Fruit fly (Drosophila melanogaster) whole organism, embryonic: Measurements from ENCODE around the gene jim.

Experiments used
- Atf-2 ChIP-seq: fragments of 200-800 bp; sonication (Bioruptor generic); optimal IDR thresholded peaks from 2 replicates; lab custom pipeline; 2016; ENCODE audit warnings: missing biosample characterization, missing genetic modification characterization
- B-H1 ChIP-seq: fragments of 200-800 bp; sonication (Bioruptor generic); IDR thresholded peaks from 3 replicates; pipeline ENCODE4 v1.3.6; 2022; ENCODE audit warnings: missing biosample characterization, missing genetic modification characterization
- CG10462 ChIP-seq: fragments of 200-800 bp; sonication (Bioruptor generic); optimal IDR thresholded peaks from 2 replicates; lab custom pipeline; 2016; ENCODE audit warnings: missing biosample characterization, missing genetic modification characterization
- CG11398 ChIP-seq: fragments of 200-800 bp; sonication (Bioruptor generic); optimal IDR thresholded peaks from 2 replicates; lab custom pipeline; 2016; ENCODE audit warnings: missing biosample characterization, missing genetic modification characterization
- CG12236 ChIP-seq: fragments of 200-800 bp; sonication (Bioruptor generic); optimal IDR thresholded peaks from 2 replicates; lab custom pipeline; 2016; ENCODE audit warnings: missing biosample characterization, missing genetic modification characterization
- CG12299 ChIP-seq: fragments of 200-800 bp; sonication (Bioruptor generic); optimal IDR thresholded peaks from 2 replicates; lab custom pipeline; 2018; ENCODE audit warnings: missing biosample characterization, mild to moderate bottlenecking, missing genetic modification characterization
- CG14014 ChIP-seq: fragments of 200-800 bp; sonication (Bioruptor generic); IDR thresholded peaks from 2 replicates; pipeline ENCODE4 v1.3.6; 2022; ENCODE audit warnings: missing biosample characterization, missing genetic modification characterization
- CG15269 ChIP-seq: fragments of 200-800 bp; sonication (Bioruptor generic); optimal IDR thresholded peaks from 2 replicates; lab custom pipeline; 2018; ENCODE audit warnings: missing biosample characterization, mild to moderate bottlenecking, missing genetic modification characterization, moderate library complexity
- CG1602 ChIP-seq: fragments of 200-800 bp; sonication (Bioruptor generic); optimal IDR thresholded peaks from 3 replicates; lab custom pipeline; 2016; ENCODE audit warnings: missing biosample characterization, missing genetic modification characterization
- CG17385 ChIP-seq: fragments of 200-800 bp; sonication (Bioruptor generic); optimal IDR thresholded peaks from 3 replicates; lab custom pipeline; 2018; ENCODE audit warnings: missing biosample characterization, mild to moderate bottlenecking, missing genetic modification characterization
- CG17568 ChIP-seq: fragments of 200-800 bp; sonication (Bioruptor generic); optimal IDR thresholded peaks from 2 replicates; lab custom pipeline; 2018; ENCODE audit warnings: missing biosample characterization, mild to moderate bottlenecking, missing genetic modification characterization, moderate library complexity
- CG2875 ChIP-seq: fragments of 200-800 bp; sonication (Bioruptor generic); optimal IDR thresholded peaks from 2 replicates; lab custom pipeline; 2017; ENCODE audit warnings: missing biosample characterization, mild to moderate bottlenecking, missing genetic modification characterization, missing genetic modification reagents
- CG30020 ChIP-seq: fragments of 200-800 bp; optimal IDR thresholded peaks from 2 replicates; lab custom pipeline; 2019; ENCODE audit warnings: missing biosample characterization, mild to moderate bottlenecking, missing genetic modification characterization, moderate library complexity
- CG31388 ChIP-seq: fragments of 200-800 bp; sonication (Bioruptor generic); optimal IDR thresholded peaks from 2 replicates; lab custom pipeline; 2016; ENCODE audit warnings: missing biosample characterization, missing genetic modification characterization
- CG3163 ChIP-seq: fragments of 200-800 bp; sonication (Bioruptor generic); optimal IDR thresholded peaks from 3 replicates; lab custom pipeline; 2016; ENCODE audit warnings: missing biosample characterization, missing genetic modification characterization
- CG3281 ChIP-seq: fragments of 200-800 bp; sonication (Bioruptor generic); optimal IDR thresholded peaks from 3 replicates; lab custom pipeline; 2017; ENCODE audit warnings: missing biosample characterization, mild to moderate bottlenecking, missing genetic modification characterization
- CG43689 ChIP-seq: fragments of 200-800 bp; sonication (Bioruptor generic); IDR thresholded peaks from 2 replicates; pipeline ENCODE4 v1.3.6; 2022; ENCODE audit warnings: missing biosample characterization, missing genetic modification characterization
- CG4820 ChIP-seq: fragments of 200-800 bp; sonication (Bioruptor generic); optimal IDR thresholded peaks from 3 replicates; lab custom pipeline; 2016; ENCODE audit warnings: missing biosample characterization, missing genetic modification characterization
- CG6791 ChIP-seq: fragments of 200-800 bp; sonication (Bioruptor generic); IDR thresholded peaks from 3 replicates; pipeline ENCODE4 v1.3.6; 2022; ENCODE audit warnings: missing biosample characterization, missing genetic modification characterization; ENCODE audit not compliant: partially characterized antibody
- CG9727 ChIP-seq: fragments of 200-800 bp; sonication (Bioruptor generic); optimal IDR thresholded peaks from 3 replicates; lab custom pipeline; 2017; ENCODE audit warnings: missing biosample characterization, mild to moderate bottlenecking, missing genetic modification characterization
- Dip3 ChIP-seq: fragments of 200-800 bp; sonication (Bioruptor generic); optimal IDR thresholded peaks from 3 replicates; lab custom pipeline; 2016; ENCODE audit warnings: missing biosample characterization, missing genetic modification characterization
- GATAe ChIP-seq: fragments of 200-800 bp; sonication (Bioruptor generic); conservative IDR thresholded peaks from 2 replicates; pipeline ENCODE4 v1.3.6; 2022; ENCODE audit warnings: missing biosample characterization, missing genetic modification characterization
- HmgD ChIP-seq: fragments of 200-800 bp; sonication (Bioruptor generic); optimal IDR thresholded peaks from 3 replicates; lab custom pipeline; 2016; ENCODE audit warnings: missing biosample characterization, missing genetic modification characterization
- MTF-1 ChIP-seq: fragments of 200-800 bp; sonication (Bioruptor generic); optimal IDR thresholded peaks from 2 replicates; lab custom pipeline; 2018; ENCODE audit warnings: missing biosample characterization, mild to moderate bottlenecking, missing genetic modification characterization, borderline replicate concordance
- Mes4 ChIP-seq: fragments of 200-800 bp; sonication (Bioruptor generic); optimal IDR thresholded peaks from 2 replicates; lab custom pipeline; 2016; ENCODE audit warnings: missing biosample characterization, missing genetic modification characterization
- Myb ChIP-seq: fragments of 200-800 bp; sonication (Bioruptor generic); optimal IDR thresholded peaks from 2 replicates; lab custom pipeline; 2016; ENCODE audit warnings: missing biosample characterization, missing genetic modification characterization
- NK7.1 ChIP-seq: fragments of 200-800 bp; sonication (Bioruptor generic); optimal IDR thresholded peaks from 3 replicates; lab custom pipeline; 2016; ENCODE audit warnings: missing biosample characterization, missing genetic modification characterization
- Nf-YB ChIP-seq: fragments of 200-800 bp; sonication (Bioruptor generic); optimal IDR thresholded peaks from 3 replicates; lab custom pipeline; 2019; ENCODE audit warnings: missing biosample characterization, mild to moderate bottlenecking, missing genetic modification characterization, moderate library complexity
- Scr ChIP-seq: fragments of 200-800 bp; sonication (Bioruptor generic); IDR thresholded peaks from 2 replicates; pipeline ENCODE4 v1.3.6; 2022; ENCODE audit warnings: missing biosample characterization, missing genetic modification characterization; ENCODE audit not compliant: partially characterized antibody
- Sry-β ChIP-seq: fragments of 200-800 bp; sonication (Bioruptor generic); optimal IDR thresholded peaks from 2 replicates; lab custom pipeline; 2018; ENCODE audit warnings: missing biosample characterization, mild to moderate bottlenecking, missing genetic modification characterization, moderate library complexity
- amos ChIP-seq: fragments of 200-800 bp; sonication (Bioruptor generic); IDR thresholded peaks from 2 replicates; pipeline ENCODE4 v1.3.6; 2022; ENCODE audit warnings: missing biosample characterization, missing genetic modification characterization; ENCODE audit not compliant: partially characterized antibody
- ap ChIP-seq: fragments of 200-800 bp; sonication (Bioruptor generic); IDR thresholded peaks from 2 replicates; pipeline ENCODE4 v1.3.6; 2022; ENCODE audit warnings: missing biosample characterization, missing genetic modification characterization
- az2 ChIP-seq: fragments of 200-800 bp; sonication (Bioruptor generic); optimal IDR thresholded peaks from 3 replicates; lab custom pipeline; 2016; ENCODE audit warnings: missing biosample characterization, missing genetic modification characterization
- bbx ChIP-seq: fragments of 200-800 bp; sonication (Bioruptor generic); IDR thresholded peaks from 2 replicates; pipeline ENCODE4 v1.3.6; 2022; ENCODE audit warnings: missing biosample characterization, missing genetic modification characterization; ENCODE audit not compliant: partially characterized antibody
- cas ChIP-seq: fragments of 200-800 bp; sonication (Bioruptor generic); IDR thresholded peaks from 2 replicates; pipeline ENCODE4 v1.3.6; 2022; ENCODE audit warnings: missing biosample characterization, missing genetic modification characterization
- cato ChIP-seq: fragments of 200-800 bp; sonication (Bioruptor generic); optimal IDR thresholded peaks from 2 replicates; lab custom pipeline; 2016; ENCODE audit warnings: missing biosample characterization, missing genetic modification characterization, borderline replicate concordance
- cg ChIP-seq: fragments of 200-800 bp; sonication (Bioruptor generic); optimal IDR thresholded peaks from 3 replicates; lab custom pipeline; 2019; ENCODE audit warnings: missing biosample characterization, mild to moderate bottlenecking, missing genetic modification characterization, moderate library complexity
- crc ChIP-seq: fragments of 200-800 bp; sonication (Bioruptor generic); optimal IDR thresholded peaks from 2 replicates; lab custom pipeline; 2016; ENCODE audit warnings: missing biosample characterization, missing genetic modification characterization
- fd102C ChIP-seq: fragments of 200-800 bp; sonication (Bioruptor generic); optimal IDR thresholded peaks from 2 replicates; lab custom pipeline; 2018; ENCODE audit warnings: missing biosample characterization, mild to moderate bottlenecking, missing genetic modification characterization, moderate library complexity
- ftz-f1 ChIP-seq: fragments of 200-800 bp; sonication (Bioruptor generic); optimal IDR thresholded peaks from 2 replicates; lab custom pipeline; 2016; ENCODE audit warnings: missing biosample characterization, missing genetic modification characterization
- grau ChIP-seq: fragments of 200-800 bp; optimal IDR thresholded peaks from 3 replicates; lab custom pipeline; 2019; ENCODE audit warnings: missing biosample characterization, mild to moderate bottlenecking, missing genetic modification characterization, moderate library complexity
- gt ChIP-seq: fragments of 200-800 bp; sonication (Bioruptor generic); IDR thresholded peaks from 2 replicates; pipeline ENCODE4 v1.3.6; 2022; ENCODE audit warnings: missing biosample characterization, missing genetic modification characterization
- hbn ChIP-seq: fragments of 200-800 bp; sonication (Bioruptor generic); IDR thresholded peaks from 2 replicates; pipeline ENCODE4 v1.3.6; 2022; ENCODE audit warnings: missing biosample characterization, missing genetic modification characterization; ENCODE audit not compliant: partially characterized antibody
- jumu ChIP-seq: fragments of 200-800 bp; sonication (Bioruptor generic); optimal IDR thresholded peaks from 3 replicates; lab custom pipeline; 2016; ENCODE audit warnings: missing biosample characterization, missing genetic modification characterization
- lbe ChIP-seq: fragments of 200-800 bp; sonication (Bioruptor generic); optimal IDR thresholded peaks from 2 replicates; lab custom pipeline; 2016; ENCODE audit warnings: missing biosample characterization, mild to moderate bottlenecking, missing genetic modification characterization
- mld ChIP-seq: fragments of 200-800 bp; sonication (Bioruptor generic); IDR thresholded peaks from 3 replicates; pipeline ENCODE4 v1.3.6; 2022; ENCODE audit warnings: missing biosample characterization, missing genetic modification characterization; ENCODE audit not compliant: partially characterized antibody
- pho ChIP-seq: fragments of 200-800 bp; sonication (Bioruptor generic); optimal IDR thresholded peaks from 2 replicates; lab custom pipeline; 2016; ENCODE audit warnings: missing biosample characterization, missing genetic modification characterization
- repo ChIP-seq: fragments of 200-800 bp; sonication (Bioruptor generic); optimal IDR thresholded peaks from 2 replicates; lab custom pipeline; 2016; ENCODE audit warnings: missing biosample characterization, missing genetic modification characterization
- tna ChIP-seq: fragments of 200-800 bp; sonication (Bioruptor generic); IDR thresholded peaks from 2 replicates; pipeline ENCODE4 v1.3.6; 2022; ENCODE audit warnings: missing biosample characterization, missing genetic modification characterization; ENCODE audit not compliant: partially characterized antibody
- unpg ChIP-seq: fragments of 200-800 bp; sonication (Bioruptor generic); optimal IDR thresholded peaks from 3 replicates; lab custom pipeline; 2018; ENCODE audit warnings: missing biosample characterization, mild to moderate bottlenecking, missing genetic modification characterization, moderate library complexity
- usp ChIP-seq: fragments of >200 bp; optimal IDR thresholded peaks from 2 replicates; lab custom pipeline; 2017; ENCODE audit warnings: missing biosample characterization, missing genetic modification characterization

Gene jim

DNA sequence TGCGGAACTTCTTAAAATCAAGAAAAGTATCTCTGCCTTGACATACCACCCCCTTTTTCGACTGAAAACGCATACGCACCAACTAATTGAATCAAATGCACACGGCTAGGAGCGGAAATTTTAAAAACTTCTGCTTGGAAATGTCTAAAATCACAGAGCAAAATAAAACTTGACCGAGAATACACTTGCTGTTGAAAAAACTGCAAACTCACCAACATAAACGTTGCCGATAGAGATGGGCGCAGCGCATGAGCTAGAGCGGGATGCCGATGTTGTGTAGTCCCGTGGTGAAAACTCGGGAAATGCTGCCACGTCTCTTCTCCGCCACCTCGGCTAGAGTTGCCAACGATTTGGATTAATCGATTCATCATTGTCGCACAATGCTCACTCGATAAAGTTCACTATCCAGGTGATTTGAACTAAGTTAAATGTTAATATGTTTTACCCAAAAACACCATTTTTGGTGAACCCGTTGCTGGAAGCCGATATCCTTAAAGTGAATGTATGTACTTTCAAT, 36.9 kb upstream of the jim start, which contains the start of the genes CG11109 and Arf1 (continued):
- peak; percentile 44 for TF ChIP-seq tna
- TF ChIP-seq Mes4 (GFP tag; lab: Kevin White, UChicago): no peak
- no peak for TF ChIP-seq CG3163
- TF ChIP-seq CG12299: peak; percentile 42
- no peak for TF ChIP-seq fd102C
- TF ChIP-seq CG9727 (GFP tag; lab: Kevin White, UChicago): no peak
- TF ChIP-seq amos (GFP tag; lab: Robert Waterston, UW): peak; percentile 85
- TF ChIP-seq CG17385 (GFP tag; lab: Kevin White, UChicago): no peak
- no peak for TF ChIP-seq Sry-β (GFP tag; lab: Kevin White, UChicago)
- TF ChIP-seq B-H1 (GFP tag; lab: Robert Waterston, UW): no peak
- TF ChIP-seq NK7.1: no peak
- peak; percentile 64 for TF ChIP-seq cg (GFP tag; lab: Kevin White, UChicago)
- no peak for TF ChIP-seq CG11398 (GFP tag; lab: Kevin White, UChicago)
- no peak for TF ChIP-seq CG43689 (GFP tag; lab: Robert Waterston, UW)
- no peak for TF ChIP-seq CG1602
- no peak for TF ChIP-seq ftz-f1 (GFP tag; lab: Kevin White, UChicago)
- no peak for TF ChIP-seq gt (GFP tag; lab: Robert Waterston, UW)
- peak; percentile 82 for TF ChIP-seq bbx (GFP tag; lab: Robert Waterston, UW)
- peak; percentile 44 for TF ChIP-seq Myb (GFP tag; lab: Kevin White, UChicago)
- TF ChIP-seq CG4820 (GFP tag; lab: Kevin White, UChicago): no peak
- no peak for TF ChIP-seq CG15269
- no peak for TF ChIP-seq az2 (GFP tag; lab: Kevin White, UChicago)
- TF ChIP-seq MTF-1 (GFP tag; lab: Kevin White, UChicago): no peak
- no peak for TF ChIP-seq ap (GFP tag; lab: Robert Waterston, UW)
- TF ChIP-seq Atf-2 (GFP tag; lab: Kevin White, UChicago): no peak
- peak; percentile 24 for TF ChIP-seq grau (tag; lab: Kevin White, UChicago)
- no peak for TF ChIP-seq CG31388 (GFP tag; lab: Kevin White, UChicago)
- TF ChIP-seq cas: no peak
- TF ChIP-seq CG30020 (tag; lab: Kevin White, UChicago): no peak
- no peak for TF ChIP-seq CG17568
- TF ChIP-seq unpg (GFP tag; lab: Kevin White, UChicago): no peak
- no peak for TF ChIP-seq CG3281 (GFP tag; lab: Kevin White, UChicago)
- peak; percentile 67; the same call in 2 of the 3 replicates for TF ChIP-seq mld (GFP tag; lab: Robert Waterston, UW)
- no peak for TF ChIP-seq GATAe (GFP tag; lab: Robert Waterston, UW)
- no peak for TF ChIP-seq repo (GFP tag; lab: Kevin White, UChicago)
- TF ChIP-seq Nf-YB: no peak
- TF ChIP-seq CG14014: no peak
- TF ChIP-seq lbe (GFP tag; lab: Kevin White, UChicago): no peak
- TF ChIP-seq CG6791 (GFP tag; lab: Robert Waterston, UW): peak; percentile 89
- TF ChIP-seq usp (GFP tag; lab: Kevin White, UChicago): no peak
- no peak for TF ChIP-seq Dip3 (GFP tag; lab: Kevin White, UChicago)
- no peak for TF ChIP-seq CG12236 (GFP tag; lab: Kevin White, UChicago)
- TF ChIP-seq CG10462: no peak
- TF ChIP-seq pho (GFP tag; lab: Kevin White, UChicago): no peak
- TF ChIP-seq Scr: peak; percentile 52
- no peak for TF ChIP-seq jumu
- no peak for TF ChIP-seq CG2875 (GFP tag; lab: Kevin White, UChicago)
- TF ChIP-seq HmgD: peak; percentile 2
- TF ChIP-seq crc (GFP tag; lab: Kevin White, UChicago): no peak
- no peak for TF ChIP-seq cato
- peak; percentile 59 for TF ChIP-seq hbn (GFP tag; lab: Robert Waterston, UW)
